Worm (Caenorhabditis elegans) whole organism, L1 larva: ENCODE measurements around the gene T20B12.4.

Experiments
- C16A3.4 ChIP-seq: fragments of 150-350 bp; optimal IDR thresholded peaks from 2 replicates; lab custom pipeline; 2014; ENCODE audit warnings: missing biosample characterization, missing genetic modification characterization
- Y116A8C.19 ChIP-seq: sonication (generic microtip); optimal IDR thresholded peaks from 2 replicates; lab custom pipeline; 2016; ENCODE audit warnings: missing compliant biosample characterization, missing genetic modification characterization, borderline replicate concordance
- aha-1 ChIP-seq: fragments of 150-350 bp; optimal IDR thresholded peaks from 2 replicates; lab custom pipeline; 2014; ENCODE audit warnings: missing biosample characterization, missing genetic modification characterization
- blmp-1 ChIP-seq: fragments of 150-350 bp; optimal IDR thresholded peaks from 2 replicates; lab custom pipeline; 2014; ENCODE audit warnings: missing biosample characterization, missing genetic modification characterization
- ceh-8 ChIP-seq: fragments of 200-800 bp; sonication (Bioruptor generic); optimal IDR thresholded peaks from 2 replicates; lab custom pipeline; 2018; ENCODE audit warnings: mild to moderate bottlenecking, missing genetic modification characterization, moderate library complexity, missing compliant biosample characterization
- ceh-90 ChIP-seq: sonication (generic microtip); optimal IDR thresholded peaks from 2 replicates; lab custom pipeline; 2016; ENCODE audit warnings: missing genetic modification characterization, missing compliant biosample characterization
- ces-1 ChIP-seq: fragments of 150-350 bp; optimal IDR thresholded peaks from 2 replicates; lab custom pipeline; 2014; ENCODE audit warnings: missing biosample characterization, missing genetic modification reagents, missing genetic modification characterization
- efl-1 ChIP-seq, 4 experiments: fragments of 150-350 bp; optimal IDR thresholded peaks in 3 of 4; peaks in 1 of 4; 1 replicate in 1 of 4; 2 replicates in 3 of 4; lab custom pipeline; 2014; ENCODE audit warnings: missing biosample characterization in 2 of 4, missing genetic modification characterization in 2 of 4, missing genetic modification reagents in 2 of 4
- egl-13 ChIP-seq: sonication (generic microtip); optimal IDR thresholded peaks from 2 replicates; lab custom pipeline; 2016; ENCODE audit warnings: missing genotype, missing genetic modification reagents, missing genetic modification characterization, missing compliant biosample characterization
- egl-27 ChIP-seq, 2 experiments: fragments of 150-350 bp in 1 of 2; sonication (generic microtip); optimal IDR thresholded peaks; 3 replicates each; lab custom pipeline; 2017 to 2018; ENCODE audit warnings: missing biosample characterization in 2 of 2, missing genetic modification characterization in 2 of 2, missing genetic modification reagents in 2 of 2
- elt-2 ChIP-seq: sonication (generic microtip); optimal IDR thresholded peaks from 2 replicates; lab custom pipeline; 2016; ENCODE audit warnings: missing genetic modification characterization, mild to moderate bottlenecking, inconsistent platforms, missing compliant biosample characterization, missing genetic modification reagents
- elt-3 ChIP-seq, 6 experiments: fragments of 150-350 bp in 1 of 6; sonication (generic microtip); optimal IDR thresholded peaks; 2 replicates each; lab custom pipeline; 2017 to 2018; ENCODE audit warnings: missing biosample characterization in 6 of 6, missing genetic modification characterization in 6 of 6, inconsistent platforms in 1 of 6
- fkh-4 ChIP-seq: sonication (generic microtip); optimal IDR thresholded peaks from 2 replicates; lab custom pipeline; 2016; ENCODE audit warnings: missing compliant biosample characterization, missing genetic modification characterization, borderline replicate concordance
- fkh-8 ChIP-seq: sonication (generic microtip); optimal IDR thresholded peaks from 2 replicates; lab custom pipeline; 2016; ENCODE audit warnings: mild to moderate bottlenecking, missing genetic modification characterization, missing compliant biosample characterization
- grh-1 ChIP-seq: fragments of 200-800 bp; sonication (Bioruptor generic); IDR thresholded peaks from 2 replicates; pipeline ENCODE4 v1.3.6; 2022; ENCODE audit warnings: missing genetic modification reagents, missing genetic modification characterization, missing compliant biosample characterization
- hlh-17 ChIP-seq: fragments of 200-800 bp; sonication (Bioruptor generic); optimal IDR thresholded peaks from 2 replicates; lab custom pipeline; 2018; ENCODE audit warnings: missing genetic modification characterization, mild to moderate bottlenecking, missing compliant biosample characterization, moderate library complexity, borderline replicate concordance
- irx-1 ChIP-seq: sonication (generic microtip); optimal IDR thresholded peaks from 2 replicates; lab custom pipeline; 2016; ENCODE audit warnings: missing genetic modification characterization, missing compliant biosample characterization
- isw-1 ChIP-seq: fragments of 200-800 bp; sonication (Bioruptor generic); IDR thresholded peaks from 2 replicates; pipeline ENCODE4 v1.3.6; 2022; ENCODE audit warnings: missing genetic modification characterization, missing compliant biosample characterization
- jun-1 ChIP-seq: fragments of 150-350 bp; optimal IDR thresholded peaks from 2 replicates; lab custom pipeline; 2014; ENCODE audit warnings: missing biosample characterization, missing genetic modification reagents, missing genetic modification characterization
- lin-13 ChIP-seq: fragments of 150-350 bp; optimal IDR thresholded peaks from 2 replicates; lab custom pipeline; 2014; ENCODE audit warnings: missing biosample characterization, missing genetic modification reagents, missing genetic modification characterization
- lin-14 ChIP-seq: fragments of 200-800 bp; sonication (Bioruptor generic); optimal IDR thresholded peaks from 2 replicates; lab custom pipeline; 2018; ENCODE audit warnings: mild to moderate bottlenecking, missing genetic modification characterization, moderate library complexity, missing compliant biosample characterization
- lin-35 ChIP-seq, 2 experiments: fragments of 150-350 bp; optimal IDR thresholded peaks; 2 replicates each; lab custom pipeline; 2014; ENCODE audit warnings: missing biosample characterization in 2 of 2, missing genetic modification characterization in 2 of 2, missing genetic modification reagents in 2 of 2
- lir-3 ChIP-seq: sonication (generic microtip); optimal IDR thresholded peaks from 2 replicates; lab custom pipeline; 2016; ENCODE audit warnings: mild to moderate bottlenecking, missing genetic modification characterization, moderate library complexity, missing compliant biosample characterization; ENCODE audit not compliant: poor library complexity
- lsy-2 ChIP-seq, 2 experiments: fragments of 150-350 bp; optimal IDR thresholded peaks; 2 replicates each; lab custom pipeline; 2014; ENCODE audit warnings: missing biosample characterization in 2 of 2, missing genetic modification characterization in 2 of 2
- mdl-1 ChIP-seq, 2 experiments: fragments of 150-350 bp; optimal IDR thresholded peaks; 2 replicates each; lab custom pipeline; 2014 to 2017; ENCODE audit warnings: missing biosample characterization in 2 of 2, missing genetic modification characterization in 2 of 2, inconsistent platforms in 1 of 2
- mep-1 ChIP-seq: fragments of 150-350 bp; optimal IDR thresholded peaks from 2 replicates; lab custom pipeline; 2014; ENCODE audit warnings: missing biosample characterization, missing genetic modification characterization
- nhr-12 ChIP-seq: sonication (generic microtip); optimal IDR thresholded peaks from 2 replicates; lab custom pipeline; 2017; ENCODE audit warnings: missing biosample characterization, missing genetic modification characterization
- nhr-20 ChIP-seq: sonication (generic microtip); optimal IDR thresholded peaks from 2 replicates; lab custom pipeline; 2016; ENCODE audit warnings: mild to moderate bottlenecking, missing genetic modification characterization, missing compliant biosample characterization
- nhr-71 ChIP-seq: sonication (generic microtip); optimal IDR thresholded peaks from 2 replicates; lab custom pipeline; 2016; ENCODE audit warnings: mild to moderate bottlenecking, missing genetic modification characterization, moderate library complexity, missing compliant biosample characterization
- nhr-84 ChIP-seq: sonication (generic microtip); optimal IDR thresholded peaks from 2 replicates; lab custom pipeline; 2017; ENCODE audit warnings: missing biosample characterization, missing genetic modification characterization
- nhr-85 ChIP-seq: sonication (generic microtip); peaks from one replicate; lab custom pipeline; 2016; ENCODE audit warnings: missing genetic modification characterization, inconsistent platforms, missing compliant biosample characterization
- pag-3 ChIP-seq: sonication (generic microtip); optimal IDR thresholded peaks from 2 replicates; lab custom pipeline; 2017; ENCODE audit warnings: missing genetic modification characterization, mild to moderate bottlenecking, missing compliant biosample characterization, antibody characterized with exemption, borderline replicate concordance; ENCODE audit not compliant: insufficient read depth
- snpc-4 ChIP-seq: fragments of 150-350 bp; optimal IDR thresholded peaks from 2 replicates; lab custom pipeline; 2014; ENCODE audit warnings: missing biosample characterization, missing genetic modification characterization
- snu-23 ChIP-seq: sonication (generic microtip); optimal IDR thresholded peaks from 2 replicates; lab custom pipeline; 2016; ENCODE audit warnings: missing genetic modification characterization, missing compliant biosample characterization
- sup-37 ChIP-seq: fragments of 200-800 bp; sonication (Bioruptor generic); optimal IDR thresholded peaks from 2 replicates; lab custom pipeline; 2018; ENCODE audit warnings: mild to moderate bottlenecking, missing genetic modification characterization, missing compliant biosample characterization
- tbx-2 ChIP-seq: sonication (generic microtip); optimal IDR thresholded peaks from 2 replicates; lab custom pipeline; 2016; ENCODE audit warnings: missing genetic modification characterization, missing compliant biosample characterization
- tlp-1 ChIP-seq: fragments of 150-350 bp; optimal IDR thresholded peaks from 2 replicates; lab custom pipeline; 2014; ENCODE audit warnings: missing biosample characterization, missing genetic modification characterization
- unc-30 ChIP-seq: sonication (generic microtip); optimal IDR thresholded peaks from 2 replicates; lab custom pipeline; 2017; ENCODE audit warnings: missing biosample characterization, missing genetic modification characterization
- xbp-1 ChIP-seq: sonication (generic microtip); optimal IDR thresholded peaks from 2 replicates; lab custom pipeline; 2016; ENCODE audit warnings: missing genetic modification characterization, missing compliant biosample characterization
- zag-1 ChIP-seq: fragments of 150-350 bp; optimal IDR thresholded peaks from 2 replicates; lab custom pipeline; 2014; ENCODE audit warnings: missing biosample characterization, missing genetic modification characterization
- zip-4 ChIP-seq: fragments of 200-800 bp; sonication (Bioruptor generic); optimal IDR thresholded peaks from 2 replicates; lab custom pipeline; 2018; ENCODE audit warnings: mild to moderate bottlenecking, missing genetic modification characterization, moderate library complexity, missing compliant biosample characterization
- ztf-11 ChIP-seq, 2 experiments: sonication (generic microtip); optimal IDR thresholded peaks; 2 replicates each; lab custom pipeline; 2016 to 2017; ENCODE audit warnings: missing genetic modification characterization in 2 of 2, missing biosample characterization in 1 of 2, missing compliant biosample characterization in 1 of 2

The T20B12.4 gene

ce11 chrIII:7367012-7367760, at the start of gene T20B12.4, which contains the start of gene T20B12.5:
Gene T20B12.4 (plus strand): TSS chrIII:7367710.
Gene T20B12.5 (minus strand): TSS chrIII:7367112.
- TF ChIP-seq xbp-1 (tag; lab: Kevin White, UChicago): no peak
- no peak for TF ChIP-seq ces-1 (GFP tag; lab: Kevin White, UChicago)
- TF ChIP-seq aha-1 (tag; lab: Kevin White, UChicago): no peak
- TF ChIP-seq jun-1 (tag; lab: Kevin White, UChicago): no peak
- TF ChIP-seq blmp-1: no peak
- no peak for TF ChIP-seq pag-3 (tag; lab: Kevin White, UChicago)
- no peak for TF ChIP-seq zag-1 (tag; lab: Kevin White, UChicago)
- no peak for TF ChIP-seq tlp-1 (tag; lab: Kevin White, UChicago)
- TF ChIP-seq nhr-12: no peak
- TF ChIP-seq fkh-4 (tag; lab: Kevin White, UChicago): no peak
- no peak for TF ChIP-seq sup-37 (GFP tag; lab: Kevin White, UChicago)
- TF ChIP-seq snpc-4 (tag; lab: Kevin White, UChicago): no peak
- TF ChIP-seq ceh-8: no peak
- no peak for TF ChIP-seq Y116A8C.19 (tag; lab: Kevin White, UChicago)
- no peak for TF ChIP-seq snu-23
- no peak for TF ChIP-seq ztf-11 (tag; optimal IDR thresholded peaks at IDR 0.05; lab: Kevin White, UChicago)
- TF ChIP-seq, all 84 proteins: peak for 0

- TF ChIP-seq efl-1 (optimal IDR thresholded peaks at IDR 0.05; lab: Kevin White, UChicago) (no peak), efl-1 (GFP tag; optimal IDR thresholded peaks at IDR 0.05 in 1 of 2; lab: Kevin White, UChicago) (peak in 1 of 2 experiments; percentile 90), C16A3.4 (tag; lab: Kevin White, UChicago) (no peak)
- TF ChIP-seq, all 84 proteins: peak for 1
Observed at ce11 chrIII:7319390-7319789, 48.1 kb upstream of the T20B12.4 start, which contains the start of gene F56C9.8. Gene F56C9.8 (minus strand): TSS chrIII:7319509.

- TF ChIP-seq nhr-84 (tag; lab: Kevin White, UChicago) (no peak), nhr-71 (tag; lab: Kevin White, UChicago) (peak; percentile 5), egl-27 (tag; optimal IDR thresholded peaks at IDR 0.05; lab: Kevin White, UChicago) (no peak), grh-1 (no peak), nhr-85 (tag; lab: Kevin White, UChicago) (no peak), mdl-1 (tag; optimal IDR thresholded peaks at IDR 0.05; lab: Kevin White, UChicago) (no peak), elt-2 (tag; lab: Kevin White, UChicago) (peak; percentile 40), nhr-20 (tag; lab: Kevin White, UChicago) (no peak), lir-3 (tag; lab: Kevin White, UChicago) (no peak), lin-35 (GFP tag; optimal IDR thresholded peaks at IDR 0.05; lab: Kevin White, UChicago) (peak in 1 of 2 experiments; percentile 12), zip-4 (GFP tag; lab: Kevin White, UChicago) (no peak), hlh-17 (GFP tag; lab: Kevin White, UChicago) (no peak), tbx-2 (tag; lab: Kevin White, UChicago) (peak; percentile 24), snu-23 (no peak), unc-30 (no peak), lin-14 (GFP tag; lab: Kevin White, UChicago) (peak; percentile 52), lin-13 (GFP tag; lab: Kevin White, UChicago) (no peak), xbp-1 (tag; lab: Kevin White, UChicago) (no peak), elt-3 (tag; optimal IDR thresholded peaks at IDR 0.05; lab: Kevin White, UChicago) (no peak), mep-1 (tag; lab: Kevin White, UChicago) (no peak), ztf-11 (tag; optimal IDR thresholded peaks at IDR 0.05; lab: Kevin White, UChicago) (no peak), irx-1 (tag; lab: Kevin White, UChicago) (no peak), fkh-8 (tag; lab: Kevin White, UChicago) (no peak), ceh-90 (tag; lab: Kevin White, UChicago) (no peak), C16A3.4 (tag; lab: Kevin White, UChicago) (no peak), egl-13 (tag; lab: Kevin White, UChicago) (no peak), lsy-2 (tag; optimal IDR thresholded peaks at IDR 0.05; lab: Kevin White, UChicago) (peak in 1 of 2 experiments; percentile 12), isw-1 (GFP tag; lab: Robert Waterston, UW) (no peak)
Observed at ce11 chrIII:7322018-7322417, 45.5 kb upstream of the T20B12.4 start.
